Worm (Caenorhabditis elegans): ENCODE data around the gene Y53F4B.20.

Gene Y53F4B.20

DNA sequence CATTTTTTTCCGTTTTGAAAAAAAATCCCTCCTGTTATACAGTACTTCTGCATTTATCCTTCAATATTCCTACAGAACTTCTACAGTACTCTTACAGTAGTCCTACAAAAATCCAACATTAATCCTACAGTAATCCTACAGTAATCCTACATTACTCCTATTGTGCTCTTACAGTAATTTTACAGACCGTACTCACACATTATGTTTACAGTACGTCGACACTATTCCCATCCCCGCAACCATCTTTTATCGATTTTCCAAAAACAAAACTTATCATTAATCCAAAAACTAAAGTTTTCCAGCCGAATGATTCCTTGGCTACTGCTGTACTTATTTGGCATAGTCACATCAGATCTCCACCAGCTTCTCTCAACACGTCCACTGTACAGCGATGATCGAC is at the start of gene Y53F4B.20:
TSS of gene Y53F4B.20 (plus strand) at position 301 of the 400 bp plus-strand sequence.
- TF ChIP-seq unc-62 (GFP tag; optimal IDR thresholded peaks at IDR 0.05): no peak

DNA sequence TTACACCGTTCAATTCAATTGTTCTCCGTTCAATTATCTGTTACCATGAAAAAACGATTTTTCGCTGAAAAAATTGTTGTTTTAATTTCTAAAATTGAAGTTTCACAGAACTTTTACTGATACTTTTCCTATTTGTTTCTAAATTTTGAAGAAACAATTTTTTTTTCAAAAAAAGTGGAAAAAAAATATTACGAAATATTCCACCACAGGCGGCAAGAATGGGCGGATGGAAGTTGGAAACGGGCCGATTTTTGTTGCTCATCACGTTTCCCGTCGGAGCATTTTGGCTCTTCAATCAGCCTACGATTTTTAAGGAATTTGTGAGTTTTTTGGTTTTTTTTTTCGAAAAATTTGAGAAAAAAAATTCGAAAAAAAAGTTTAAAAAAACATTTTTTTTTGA is 46.5 kb upstream of the Y53F4B.20 start, which contains the start of gene Y53F4B.14:
TSS of gene Y53F4B.14 (plus strand) at position 210 of the 400 bp plus-strand sequence.
- no peak for TF ChIP-seq unc-62 (GFP tag; optimal IDR thresholded peaks at IDR 0.05)

DNA sequence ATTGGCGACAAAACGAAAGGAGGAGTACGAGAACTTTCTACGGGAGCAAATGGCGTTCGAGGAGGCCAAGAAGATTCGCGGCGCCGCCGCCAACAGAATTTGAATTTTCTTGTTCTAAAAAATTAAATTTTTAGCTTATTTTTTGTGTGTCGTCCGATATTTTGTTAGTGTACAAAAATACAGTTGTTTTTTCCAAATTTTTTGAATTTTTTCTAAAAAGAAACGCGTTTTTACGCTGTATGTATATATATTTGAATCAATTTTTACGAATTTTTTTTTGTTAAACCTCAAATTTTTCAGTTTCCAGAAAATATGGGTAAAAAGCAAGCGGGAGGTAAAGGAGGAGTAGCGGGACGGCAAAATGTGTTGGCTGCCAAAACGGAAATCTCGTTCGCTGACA is 45.2 kb upstream of the Y53F4B.20 start, which contains the start of gene trip-4:
TSS of gene trip-4 (plus strand) at position 301 of the 400 bp plus-strand sequence.
- no peak for TF ChIP-seq unc-62 (GFP tag; optimal IDR thresholded peaks at IDR 0.05)

ce11 chrII:15042310-15042709 is 42.0 kb upstream of the Y53F4B.20 start:
- TF ChIP-seq unc-62 (GFP tag; optimal IDR thresholded peaks at IDR 0.05): no peak

DNA sequence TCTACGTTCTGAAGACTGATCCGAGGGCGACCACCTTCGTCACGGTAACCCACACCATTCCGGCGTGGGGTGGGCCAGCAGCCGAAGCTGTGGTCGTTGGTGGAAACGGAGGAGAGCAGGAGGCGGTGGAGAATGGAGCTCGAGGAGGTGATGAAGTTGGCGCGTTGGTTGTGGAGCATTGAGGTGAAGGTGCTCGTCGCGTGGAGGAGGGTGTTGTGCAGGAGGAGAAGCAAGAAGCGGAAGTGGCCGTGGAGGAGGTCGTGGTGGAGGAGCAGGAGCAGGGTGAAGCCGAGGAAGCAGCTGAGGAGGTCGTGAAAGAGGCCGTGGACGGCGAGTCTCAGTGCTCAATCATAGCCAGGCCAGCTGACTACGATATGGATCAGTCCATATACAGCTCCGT is 26.0 kb upstream of the Y53F4B.20 start, which contains the start of gene Y53F4B.17:
TSS of gene Y53F4B.17 (plus strand) at position 375 of the 400 bp plus-strand sequence.
- no peak for TF ChIP-seq unc-62 (GFP tag; optimal IDR thresholded peaks at IDR 0.05)

DNA sequence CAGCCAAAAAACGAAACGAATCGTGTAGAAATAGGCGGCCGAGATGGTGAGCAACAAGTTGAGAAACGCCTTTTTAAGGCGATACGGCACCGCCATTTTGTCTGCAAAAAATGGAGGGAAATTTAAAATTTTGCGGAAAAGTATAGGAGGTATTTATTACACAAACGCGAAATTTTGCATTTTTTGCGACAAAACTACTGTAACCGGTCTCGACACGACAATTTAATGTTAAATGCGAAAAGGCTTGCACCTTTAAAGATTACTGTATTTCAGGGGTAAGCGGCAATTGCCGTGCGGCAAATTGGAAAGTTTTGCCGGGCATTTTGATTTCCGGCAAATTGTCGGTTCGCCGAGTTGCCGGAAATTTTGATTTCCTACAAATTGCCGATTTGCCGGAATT is 12.7 kb upstream of the Y53F4B.20 start, which contains the start of gene Y53F4B.18:
TSS of gene Y53F4B.18 (minus strand) at position 101 of the 400 bp plus-strand sequence.
- TF ChIP-seq unc-62 (GFP tag; optimal IDR thresholded peaks at IDR 0.05): no peak

- TF ChIP-seq unc-62 (GFP tag; optimal IDR thresholded peaks at IDR 0.05): no peak
Observed at ce11 chrII:15074760-15075159, 9.5 kb upstream of the Y53F4B.20 start.

ce11 chrII:15076778-15077435 is 7.4 kb upstream of the Y53F4B.20 start, which contains the start of gene Y53F4B.19:
Y53F4B.19 (plus strand) TSS chrII:15076934.
- TF ChIP-seq unc-62 (GFP tag; optimal IDR thresholded peaks at IDR 0.05): no peak

- TF ChIP-seq unc-62 (GFP tag; optimal IDR thresholded peaks at IDR 0.05): no peak
Observed at ce11 chrII:15080535-15080934, 3.7 kb upstream of the Y53F4B.20 start.

- no peak for TF ChIP-seq unc-62 (GFP tag; optimal IDR thresholded peaks at IDR 0.05)
Observed at ce11 chrII:15089086-15089895, 5.0 kb downstream of the Y53F4B.20 start.

- no peak for TF ChIP-seq unc-62 (GFP tag; optimal IDR thresholded peaks at IDR 0.05)
Observed at ce11 chrII:15089896-15090230, 5.6 kb downstream of the Y53F4B.20 start, which contains the start of gene Y53F4B.21. Y53F4B.21 (plus strand) TSS chrII:15090180.

ce11 chrII:15107184-15107583 is 22.9 kb downstream of the Y53F4B.20 start:
- no peak for TF ChIP-seq unc-62 (GFP tag; optimal IDR thresholded peaks at IDR 0.05)

DNA sequence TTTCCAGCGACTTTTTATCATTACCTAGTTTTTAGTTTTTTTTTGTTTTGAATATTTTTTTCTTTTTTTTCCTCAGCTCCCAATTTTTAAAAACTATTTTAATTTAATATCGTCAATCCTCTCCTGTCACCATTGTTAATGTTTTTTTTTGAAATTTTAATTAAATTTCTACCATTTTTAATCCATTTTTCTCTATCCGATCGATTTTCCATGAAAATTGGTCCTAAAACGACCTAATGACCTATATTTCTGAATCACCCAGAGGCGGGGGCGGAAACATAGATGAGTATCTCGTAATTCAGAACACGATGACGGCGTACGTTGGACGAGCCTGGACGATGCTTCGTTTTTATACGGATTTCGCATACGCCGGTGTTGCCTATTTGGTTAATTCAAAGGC is 25.6 kb downstream of the Y53F4B.20 start, which contains the start of gene Y53F4B.39:
TSS of gene Y53F4B.39 (plus strand) at position 301 of the 400 bp plus-strand sequence.
- TF ChIP-seq unc-62 (GFP tag; optimal IDR thresholded peaks at IDR 0.05): no peak

DNA sequence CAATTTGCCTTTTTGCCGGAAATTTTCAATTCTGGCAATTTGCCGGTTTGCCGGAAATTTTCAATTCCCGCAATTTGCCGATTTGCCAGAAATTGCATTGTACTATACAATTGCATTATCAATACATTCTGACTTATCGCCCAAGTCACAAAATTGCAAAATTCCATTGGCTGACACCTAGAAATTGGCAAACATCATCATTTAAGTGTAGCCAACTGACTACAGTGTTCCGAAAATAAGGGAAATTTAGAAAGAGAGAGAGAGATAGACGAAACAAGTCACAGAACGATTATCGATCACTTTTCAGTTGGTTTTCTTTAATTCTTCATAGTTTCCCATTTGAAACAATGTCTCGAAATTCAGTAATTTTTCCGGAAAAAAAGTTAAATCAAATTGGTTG is 27.1 kb downstream of the Y53F4B.20 start:
- no peak for TF ChIP-seq unc-62 (GFP tag; optimal IDR thresholded peaks at IDR 0.05)

DNA sequence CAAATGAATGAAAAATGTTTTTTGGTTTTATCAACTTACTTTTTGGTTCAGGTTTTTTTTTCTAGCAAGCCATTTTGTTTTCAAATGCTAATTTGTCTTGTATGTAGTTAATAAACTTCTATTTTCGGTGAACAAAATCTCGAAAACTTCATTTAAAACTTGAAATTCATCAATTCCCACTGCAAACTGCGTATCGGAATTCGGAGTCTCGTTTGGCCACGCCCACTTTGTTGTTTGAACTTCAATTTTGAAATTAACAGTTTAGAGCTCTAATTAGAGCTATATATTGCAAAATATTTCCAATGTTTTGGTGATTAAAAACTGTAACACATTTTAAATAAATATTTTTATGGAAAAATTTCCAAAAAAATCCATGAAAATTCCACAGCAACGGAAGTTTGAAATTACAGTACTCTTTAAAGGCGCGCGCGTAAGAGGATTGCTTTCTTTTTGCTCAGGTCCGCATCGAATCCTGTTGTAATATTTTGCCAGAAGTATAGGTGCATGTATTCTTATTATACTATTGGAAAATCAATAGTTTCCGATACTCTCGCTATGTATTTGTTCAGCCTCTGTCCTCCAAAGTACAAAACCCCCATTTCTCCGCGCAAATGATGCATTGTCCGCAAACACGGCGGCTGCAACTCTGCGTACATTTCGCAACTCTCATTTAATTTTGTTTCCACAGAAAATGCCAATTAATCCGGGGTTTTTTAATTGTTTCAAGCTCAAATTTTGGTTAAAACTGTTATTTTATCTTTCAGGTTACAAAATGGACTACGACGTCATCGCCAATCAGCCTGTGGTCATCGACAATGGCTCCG is 35.5 kb downstream of the Y53F4B.20 start, which contains the start of gene arp-1:
TSS of gene arp-1 (plus strand) at position 765 of the 824 bp plus-strand sequence.
- TF ChIP-seq unc-62 (GFP tag; optimal IDR thresholded peaks at IDR 0.05): no peak

DNA sequence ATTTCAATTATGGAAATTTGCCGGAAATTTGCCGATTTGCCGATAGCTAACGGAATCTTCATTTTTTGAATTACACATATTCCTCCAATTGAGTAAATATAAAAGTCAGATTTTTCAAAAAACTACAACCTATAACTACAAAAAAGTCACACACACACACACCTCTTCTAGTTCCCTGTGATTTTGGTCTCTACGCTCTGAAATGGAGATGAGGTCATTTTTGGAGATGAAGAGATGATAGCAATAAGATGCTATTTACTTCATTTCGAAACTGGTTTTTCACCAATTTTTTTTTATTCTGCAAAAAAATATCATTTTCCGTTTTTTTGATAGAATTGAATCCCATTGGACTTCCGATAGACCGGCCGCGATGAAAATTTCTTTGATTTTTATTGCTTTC is 39.9 kb downstream of the Y53F4B.20 start, which contains the start of gene Y53F4B.23:
TSS of gene Y53F4B.23 (plus strand) at position 312 of the 400 bp plus-strand sequence.
- TF ChIP-seq unc-62 (GFP tag; optimal IDR thresholded peaks at IDR 0.05): no peak

All from whole organism, dauer.